Worm (Caenorhabditis elegans) whole organism, young adult: ENCODE measurements around the gene T08G5.3.
A peak's percentile ranks its signal among the peaks of the same experiment; 100 is the strongest.

Source experiments
- B0035.1 ChIP-seq: sonication (generic microtip); optimal IDR thresholded peaks from 2 replicates; lab custom pipeline; 2016; ENCODE audit warnings: missing genetic modification characterization, mild to moderate bottlenecking, missing compliant biosample characterization, missing genotype, missing genetic modification reagents
- B0336.3 ChIP-seq: fragments of 200-800 bp; sonication (Bioruptor generic); IDR thresholded peaks from 2 replicates; pipeline ENCODE4 v1.3.6; 2022; ENCODE audit warnings: missing genetic modification characterization, missing compliant biosample characterization
- C17E4.6 ChIP-seq: fragments of 200-800 bp; sonication (Bioruptor generic); IDR thresholded peaks from 2 replicates; pipeline ENCODE4 v1.3.6; 2022; ENCODE audit warnings: missing genetic modification reagents, missing genetic modification characterization, missing compliant biosample characterization
- F22D6.2 ChIP-seq: sonication (generic microtip); optimal IDR thresholded peaks from 2 replicates; lab custom pipeline; 2016; ENCODE audit warnings: mild to moderate bottlenecking, missing genetic modification characterization, missing compliant biosample characterization
- F33H1.4 ChIP-seq: fragments of 200-800 bp; sonication (Bioruptor generic); IDR thresholded peaks from 2 replicates; pipeline ENCODE4 v1.3.6; 2022; ENCODE audit warnings: missing genetic modification reagents, missing genetic modification characterization, missing compliant biosample characterization
- F39B2.1 ChIP-seq: fragments of 200-800 bp; sonication (Bioruptor generic); IDR thresholded peaks from 2 replicates; pipeline ENCODE4 v1.3.6; 2022; ENCODE audit warnings: missing genetic modification reagents, missing genetic modification characterization, missing compliant biosample characterization
- K11D2.4 ChIP-seq: fragments of 200-800 bp; sonication (Bioruptor generic); IDR thresholded peaks from 2 replicates; pipeline ENCODE4 v1.3.6; 2022; ENCODE audit warnings: missing genetic modification reagents, missing genetic modification characterization, missing compliant biosample characterization
- K12H6.12 ChIP-seq: fragments of 200-800 bp; sonication (Bioruptor generic); optimal IDR thresholded peaks from 2 replicates; lab custom pipeline; 2018; ENCODE audit warnings: mild to moderate bottlenecking, missing genetic modification characterization, missing compliant biosample characterization
- T26A5.8 ChIP-seq: sonication (generic microtip); optimal IDR thresholded peaks from 2 replicates; lab custom pipeline; 2016; ENCODE audit warnings: missing genetic modification characterization, missing compliant biosample characterization
- Y95B8A.8 ChIP-seq: fragments of 200-800 bp; sonication (Bioruptor generic); IDR thresholded peaks from 2 replicates; pipeline ENCODE4 v1.3.6; 2022; ENCODE audit warnings: missing genetic modification reagents, missing genetic modification characterization, missing compliant biosample characterization
- atf-7 ChIP-seq: sonication (generic microtip); optimal IDR thresholded peaks from 2 replicates; lab custom pipeline; 2017; ENCODE audit warnings: mild to moderate bottlenecking, missing genetic modification characterization, missing compliant biosample characterization
- attf-6 ChIP-seq: fragments of 200-800 bp; sonication (Bioruptor generic); IDR thresholded peaks from 2 replicates; pipeline ENCODE4 v1.3.6; 2022; ENCODE audit warnings: missing genetic modification reagents, missing genetic modification characterization, missing compliant biosample characterization
- cebp-1 ChIP-seq, 2 experiments: fragments of 200-800 bp in 1 of 2; sonication (Bioruptor generic) in 1 of 2; sonication (generic microtip) in 1 of 2; IDR thresholded peaks in 1 of 2; optimal IDR thresholded peaks in 1 of 2; 2 replicates each; pipeline versions ENCODE4 v1.3.6 to Lab custom; 2017 to 2022; ENCODE audit warnings: missing compliant biosample characterization in 2 of 2, missing genetic modification characterization in 2 of 2, mild to moderate bottlenecking in 1 of 2, missing genetic modification reagents in 1 of 2, moderate library complexity in 1 of 2
- ceh-27 ChIP-seq: fragments of 200-800 bp; sonication (Bioruptor generic); optimal IDR thresholded peaks from 2 replicates; lab custom pipeline; 2018; ENCODE audit warnings: mild to moderate bottlenecking, missing genetic modification characterization, moderate library complexity, missing compliant biosample characterization
- dpl-1 ChIP-seq: fragments of 150-350 bp; optimal IDR thresholded peaks from 2 replicates; lab custom pipeline; 2014; ENCODE audit warnings: missing biosample characterization, missing genetic modification reagents, missing genetic modification characterization
- hlh-12 ChIP-seq: sonication (generic microtip); optimal IDR thresholded peaks from 2 replicates; lab custom pipeline; 2016; ENCODE audit warnings: missing genetic modification characterization, missing compliant biosample characterization
- hlh-26 ChIP-seq: fragments of 200-800 bp; sonication (Bioruptor generic); conservative IDR thresholded peaks from 2 replicates; pipeline ENCODE4 v1.3.6; 2022; ENCODE audit warnings: missing genetic modification reagents, missing genetic modification characterization, missing compliant biosample characterization
- let-526 ChIP-seq: fragments of 200-800 bp; sonication (Bioruptor generic); IDR thresholded peaks from 2 replicates; pipeline ENCODE4 v1.3.6; 2022; ENCODE audit warnings: missing genetic modification reagents, missing genetic modification characterization, missing compliant biosample characterization
- let-607 ChIP-seq, 2 experiments: fragments of 200-800 bp in 1 of 2; sonication (Bioruptor generic) in 1 of 2; sonication (generic microtip) in 1 of 2; optimal IDR thresholded peaks; 2 replicates each; lab custom pipeline; 2016 to 2018; ENCODE audit warnings: mild to moderate bottlenecking in 2 of 2, missing compliant biosample characterization in 2 of 2, missing genetic modification characterization in 2 of 2, moderate library complexity in 2 of 2, missing genotype in 1 of 2
- lin-54 ChIP-seq: fragments of 200-800 bp; sonication (Bioruptor generic); optimal IDR thresholded peaks from 2 replicates; lab custom pipeline; 2018; ENCODE audit warnings: mild to moderate bottlenecking, missing genetic modification characterization, missing compliant biosample characterization
- madf-8 ChIP-seq: fragments of 200-800 bp; sonication (Bioruptor generic); conservative IDR thresholded peaks from 2 replicates; pipeline ENCODE4 v1.3.6; 2022; ENCODE audit warnings: missing genetic modification reagents, missing genetic modification characterization, missing compliant biosample characterization
- mes-4 ChIP-seq: sonication (generic microtip); optimal IDR thresholded peaks from 2 replicates; lab custom pipeline; 2016; ENCODE audit warnings: missing genotype, missing genetic modification characterization, missing compliant biosample characterization
- mxl-1 ChIP-seq: sonication (generic microtip); optimal IDR thresholded peaks from 2 replicates; lab custom pipeline; 2016; ENCODE audit warnings: missing genetic modification characterization, missing compliant biosample characterization
- nfya-1 ChIP-seq: sonication (generic microtip); optimal IDR thresholded peaks from 2 replicates; lab custom pipeline; 2017; ENCODE audit warnings: antibody characterized with exemption, missing compliant biosample characterization, missing genetic modification characterization, borderline replicate concordance; ENCODE audit not compliant: insufficient read depth
- nfya-2 ChIP-seq: fragments of 200-800 bp; sonication (Bioruptor generic); IDR thresholded peaks from 2 replicates; pipeline ENCODE4 v1.3.6; 2022; ENCODE audit warnings: missing genetic modification reagents, missing genetic modification characterization, missing compliant biosample characterization
- nhr-120 ChIP-seq: fragments of 200-800 bp; sonication (Bioruptor generic); IDR thresholded peaks from 2 replicates; pipeline ENCODE4 v1.3.6; 2022; ENCODE audit warnings: missing genetic modification characterization, missing compliant biosample characterization
- nhr-179 ChIP-seq: sonication (generic microtip); optimal IDR thresholded peaks from 2 replicates; lab custom pipeline; 2016; ENCODE audit warnings: mild to moderate bottlenecking, missing genetic modification characterization, missing compliant biosample characterization
- pbrm-1 ChIP-seq: fragments of 200-800 bp; sonication (Bioruptor generic); IDR thresholded peaks from 2 replicates; pipeline ENCODE4 v1.3.6; 2022; ENCODE audit warnings: missing genetic modification reagents, missing genetic modification characterization, missing compliant biosample characterization
- pha-4 ChIP-seq: fragments of 150-350 bp; sonication (generic microtip); optimal IDR thresholded peaks from 2 replicates; lab custom pipeline; 2014; ENCODE audit warnings: missing biosample characterization, missing genetic modification reagents, missing genetic modification characterization
- rcor-1 ChIP-seq: fragments of 200-800 bp; sonication (Bioruptor generic); IDR thresholded peaks from 2 replicates; pipeline ENCODE4 v1.3.6; 2022; ENCODE audit warnings: missing genetic modification reagents, missing genetic modification characterization, missing compliant biosample characterization
- snpc-3.4 ChIP-seq: sonication (generic microtip); optimal IDR thresholded peaks from 2 replicates; lab custom pipeline; 2017; ENCODE audit warnings: missing genetic modification characterization, mild to moderate bottlenecking, missing compliant biosample characterization, antibody characterized with exemption, moderate library complexity, missing genotype, missing genetic modification reagents
- snpc-4 ChIP-seq, 5 experiments: fragments of 150-350 bp in 1 of 5; sonication (generic microtip) in 4 of 5; optimal IDR thresholded peaks; 2 replicates each; lab custom pipeline; 2014 to 2018; ENCODE audit warnings: missing genetic modification characterization in 5 of 5, missing biosample characterization in 3 of 5, antibody characterized with exemption in 2 of 5, mild to moderate bottlenecking in 2 of 5, missing compliant biosample characterization in 2 of 5, missing genotype in 2 of 5, moderate library complexity in 2 of 5, missing genetic modification reagents in 1 of 5
- sptf-2 ChIP-seq: fragments of 200-800 bp; sonication (Bioruptor generic); optimal IDR thresholded peaks from 2 replicates; lab custom pipeline; 2018; ENCODE audit warnings: mild to moderate bottlenecking, missing genetic modification characterization, missing compliant biosample characterization
- tbx-9 ChIP-seq: sonication (generic microtip); optimal IDR thresholded peaks from 2 replicates; lab custom pipeline; 2016; ENCODE audit warnings: borderline replicate concordance, missing genetic modification characterization, inconsistent platforms, missing compliant biosample characterization
- xnd-1 ChIP-seq: sonication (generic microtip); optimal IDR thresholded peaks from 2 replicates; lab custom pipeline; 2016; ENCODE audit warnings: missing genotype, missing genetic modification reagents, missing genetic modification characterization, missing compliant biosample characterization
- ztf-18 ChIP-seq: sonication (generic microtip); optimal IDR thresholded peaks from 2 replicates; lab custom pipeline; 2016; ENCODE audit warnings: missing genotype, mild to moderate bottlenecking, missing genetic modification characterization, missing compliant biosample characterization
- ztf-28 ChIP-seq: fragments of 200-800 bp; sonication (Bioruptor generic); IDR thresholded peaks from 2 replicates; pipeline ENCODE4 v1.3.6; 2022; ENCODE audit warnings: missing genetic modification reagents, missing genetic modification characterization, missing compliant biosample characterization

The T08G5.3 gene

ce11 chrV:14028256-14028743 is 1.0 kb upstream of the T08G5.3 start (continued):
- TF ChIP-seq madf-8 (GFP tag; lab: Robert Waterston, UW): peak; percentile 44
- TF ChIP-seq F33H1.4 (GFP tag; lab: Robert Waterston, UW): peak; percentile 66
- peak; percentile 12 for TF ChIP-seq F22D6.2 (tag; lab: Kevin White, UChicago)
- no peak for TF ChIP-seq mxl-1 (tag; lab: Kevin White, UChicago)
- peak; percentile 6 for TF ChIP-seq mes-4 (tag; lab: Kevin White, UChicago)
- TF ChIP-seq T26A5.8: no peak
- 0 out of 2 replicates have a peak, but pooled peaks have one; percentile 5 for TF ChIP-seq let-526
- peak; percentile 52 for TF ChIP-seq ztf-18
- TF ChIP-seq Y95B8A.8 (GFP tag; lab: Robert Waterston, UW): 0 out of 2 replicates have a peak, but pooled peaks have one; percentile 26
- peak; percentile 55 for TF ChIP-seq nhr-179
- peak; percentile 43; the same call in 1 of the 2 replicates for TF ChIP-seq cebp-1 (GFP tag; IDR thresholded peaks at IDR 0.05; lab: Robert Waterston, UW)
- TF ChIP-seq cebp-1 (tag; optimal IDR thresholded peaks at IDR 0.05; lab: Kevin White, UChicago): no peak
- TF ChIP-seq snpc-4 (GFP tag; optimal IDR thresholded peaks at IDR 0.05; lab: Kevin White, UChicago): peak; percentile 89
- peak; percentile 93 to 99 (median 96) for TF ChIP-seq snpc-4 (tag; optimal IDR thresholded peaks at IDR 0.05; lab: Kevin White, UChicago)
- no peak for TF ChIP-seq dpl-1 (GFP tag; lab: Kevin White, UChicago)
- peak; percentile 28 for TF ChIP-seq ceh-27
- peak in 1 of 2 experiments; percentile 15 for TF ChIP-seq let-607 (tag; optimal IDR thresholded peaks at IDR 0.05; lab: Kevin White, UChicago)
- TF ChIP-seq rcor-1: peak; percentile 89
- TF ChIP-seq hlh-12 (tag; lab: Kevin White, UChicago): no peak
- peak; percentile 38 for TF ChIP-seq B0035.1 (tag; lab: Kevin White, UChicago)
- TF ChIP-seq tbx-9 (tag; lab: Kevin White, UChicago): no peak
- peak; percentile 94 for TF ChIP-seq attf-6 (GFP tag; lab: Robert Waterston, UW)
- TF ChIP-seq F39B2.1 (GFP tag; lab: Robert Waterston, UW): no peak; the same call in 1 of the 2 replicates
- TF ChIP-seq nhr-120 (GFP tag; lab: Robert Waterston, UW): no peak
- no peak for TF ChIP-seq hlh-26 (GFP tag; lab: Robert Waterston, UW)
- peak; percentile 94 for TF ChIP-seq pbrm-1 (GFP tag; lab: Robert Waterston, UW)
- peak; percentile 57; the same call in 1 of the 2 replicates for TF ChIP-seq ztf-28
- peak; percentile 42 for TF ChIP-seq xnd-1 (tag; lab: Kevin White, UChicago)
- peak; percentile 52; the same call in 1 of the 2 replicates for TF ChIP-seq K11D2.4 (GFP tag; lab: Robert Waterston, UW)
- peak; percentile 88 for TF ChIP-seq sptf-2
- peak; percentile 94 for TF ChIP-seq B0336.3 (GFP tag; lab: Robert Waterston, UW)

DNA sequence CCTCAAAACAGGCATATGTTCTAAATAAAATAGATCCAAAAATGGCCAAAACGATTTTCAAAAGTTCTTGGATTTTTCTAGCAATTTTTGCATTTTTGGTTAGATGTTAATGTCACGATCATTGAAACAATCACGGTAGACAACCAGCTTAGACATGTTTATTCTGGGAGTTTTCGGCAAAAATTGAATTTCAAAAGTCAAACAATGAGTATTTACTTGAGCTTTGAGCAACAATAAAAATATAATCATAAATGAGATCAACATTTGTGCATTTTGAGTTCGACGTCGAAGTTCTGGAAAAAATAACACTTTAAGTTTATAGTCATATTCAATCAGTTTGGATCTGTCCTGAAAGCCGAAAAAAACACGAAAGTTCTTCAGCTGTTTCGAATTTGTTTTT is 1.1 kb downstream of the T08G5.3 start, which contains the start of gene T08G5.2:
T08G5.2 (minus strand) TSS at position 101 of the 400 bp plus-strand sequence.
- TF ChIP-seq atf-7 (no peak), pha-4 (tag; lab: Kevin White, UChicago) (no peak), C17E4.6 (no peak), nhr-120 (GFP tag; lab: Robert Waterston, UW) (no peak), dpl-1 (GFP tag; lab: Kevin White, UChicago) (no peak), nfya-2 (GFP tag; lab: Robert Waterston, UW) (no peak), nfya-1 (tag; lab: Kevin White, UChicago) (no peak)

DNA sequence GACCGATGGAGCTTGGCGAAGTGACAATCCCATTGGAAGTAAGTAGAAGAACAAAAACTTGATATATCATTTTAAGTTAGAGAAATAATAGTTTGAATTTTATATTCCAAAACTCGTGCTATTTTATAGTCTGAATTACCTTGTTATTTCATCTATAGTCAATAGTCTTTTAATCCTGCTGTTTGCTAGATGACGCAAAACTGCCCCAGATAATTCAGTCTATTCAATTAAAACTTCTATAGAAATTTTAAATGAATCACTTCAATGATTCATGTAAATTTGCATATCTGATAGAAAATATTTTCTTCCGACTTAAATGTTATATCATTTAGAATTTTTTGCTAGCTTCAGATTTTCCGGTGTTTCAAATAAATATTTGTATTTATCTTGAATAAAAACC is 4.2 kb downstream of the T08G5.3 start, which contains the start of gene T08G5.15:
T08G5.15 (minus strand) TSS at position 101 of the 400 bp plus-strand sequence.
- TF ChIP-seq lin-54 (no peak), K12H6.12 (tag; lab: Kevin White, UChicago) (no peak), C17E4.6 (no peak), snpc-3.4 (tag; lab: Kevin White, UChicago) (no peak), F39B2.1 (GFP tag; lab: Robert Waterston, UW) (no peak)
